Worm (Caenorhabditis elegans) whole organism, L4 larva: ENCODE results near the gene sra-31.

Experiments
- D1046.2 ChIP-seq: fragments of 200-800 bp; sonication (Bioruptor generic); IDR thresholded peaks from 2 replicates; pipeline ENCODE4 v1.3.6; 2022; ENCODE audit warnings: missing genetic modification characterization, missing compliant biosample characterization
- F10B5.3 ChIP-seq: sonication (generic microtip); optimal IDR thresholded peaks from 2 replicates; lab custom pipeline; 2016; ENCODE audit warnings: mild to moderate bottlenecking, missing genetic modification characterization, missing compliant biosample characterization
- F26F4.8 ChIP-seq: fragments of 200-800 bp; sonication (Bioruptor generic); conservative IDR thresholded peaks from 2 replicates; pipeline ENCODE4 v1.3.6; 2022; ENCODE audit warnings: missing genetic modification characterization, missing compliant biosample characterization
- F49E8.2 ChIP-seq: sonication (generic microtip); optimal IDR thresholded peaks from 2 replicates; lab custom pipeline; 2016; ENCODE audit warnings: missing compliant biosample characterization, mild to moderate bottlenecking, missing genetic modification characterization, borderline replicate concordance
- R02D3.7 ChIP-seq: fragments of 150-350 bp; sonication (generic microtip); optimal IDR thresholded peaks from 3 replicates; lab custom pipeline; 2014; ENCODE audit warnings: missing biosample characterization, missing genetic modification characterization
- Y75B8A.6 ChIP-seq: fragments of 200-800 bp; sonication (Bioruptor generic); IDR thresholded peaks from 2 replicates; pipeline ENCODE4 v1.3.6; 2022; ENCODE audit warnings: missing genetic modification reagents, missing genetic modification characterization, missing compliant biosample characterization
- aly-2 ChIP-seq: sonication (generic microtip); optimal IDR thresholded peaks from 2 replicates; lab custom pipeline; 2018; ENCODE audit warnings: missing biosample characterization, missing genetic modification characterization
- ceh-32 ChIP-seq: sonication (generic microtip); optimal IDR thresholded peaks from 2 replicates; lab custom pipeline; 2016; ENCODE audit warnings: mild to moderate bottlenecking, missing genetic modification characterization, missing compliant biosample characterization; ENCODE audit not compliant: poor library complexity
- ceh-62 ChIP-seq: sonication (generic microtip); optimal IDR thresholded peaks from 2 replicates; lab custom pipeline; 2017; ENCODE audit warnings: missing biosample characterization, missing genetic modification characterization
- ceh-82 ChIP-seq: sonication (generic microtip); optimal IDR thresholded peaks from 2 replicates; lab custom pipeline; 2017; ENCODE audit warnings: missing biosample characterization, missing genetic modification characterization
- cey-2 ChIP-seq: sonication (generic microtip); optimal IDR thresholded peaks from 3 replicates; lab custom pipeline; 2017; ENCODE audit warnings: missing genetic modification characterization, mild to moderate bottlenecking, missing compliant biosample characterization, antibody characterized with exemption, borderline replicate concordance; ENCODE audit not compliant: insufficient read depth
- ctbp-1 ChIP-seq: fragments of 200-800 bp; sonication (Bioruptor generic); IDR thresholded peaks from 2 replicates; pipeline ENCODE4 v1.3.6; 2022; ENCODE audit warnings: missing genetic modification reagents, missing genetic modification characterization, missing compliant biosample characterization
- daf-16 ChIP-seq, 3 experiments: sonication (generic microtip); optimal IDR thresholded peaks; 2 replicates each; lab custom pipeline; 2016 to 2017; ENCODE audit warnings: missing genetic modification characterization in 3 of 3, missing genetic modification reagents in 3 of 3, mild to moderate bottlenecking in 2 of 3, missing compliant biosample characterization in 2 of 3, missing biosample characterization in 1 of 3, moderate library complexity in 1 of 3
- dmd-9 ChIP-seq: fragments of 200-800 bp; sonication (Bioruptor generic); IDR thresholded peaks from 2 replicates; pipeline ENCODE4 v1.3.6; 2022; ENCODE audit warnings: missing genetic modification reagents, missing genetic modification characterization, missing compliant biosample characterization
- dpl-1 ChIP-seq: fragments of 150-350 bp; optimal IDR thresholded peaks from 2 replicates; lab custom pipeline; 2014; ENCODE audit warnings: missing biosample characterization, missing genetic modification reagents, missing genetic modification characterization
- egl-27 ChIP-seq: sonication (generic microtip); optimal IDR thresholded peaks from 3 replicates; lab custom pipeline; 2017; ENCODE audit warnings: missing biosample characterization, missing genetic modification reagents, missing genetic modification characterization
- egl-43 ChIP-seq: fragments of 200-800 bp; sonication (Bioruptor generic); IDR thresholded peaks from 2 replicates; pipeline ENCODE4 v1.3.6; 2022; ENCODE audit warnings: missing genetic modification reagents, missing genetic modification characterization, missing compliant biosample characterization
- hif-1 ChIP-seq, 2 experiments: sonication (generic microtip); optimal IDR thresholded peaks; 2 replicates each; lab custom pipeline; 2016 to 2017; ENCODE audit warnings: missing compliant biosample characterization in 2 of 2, missing genetic modification characterization in 2 of 2, missing genetic modification reagents in 2 of 2, missing genotype in 2 of 2, mild to moderate bottlenecking in 1 of 2
- hlh-11 ChIP-seq: fragments of 200-800 bp; sonication (Bioruptor generic); optimal IDR thresholded peaks from 2 replicates; lab custom pipeline; 2018; ENCODE audit warnings: mild to moderate bottlenecking, missing genetic modification characterization, missing compliant biosample characterization
- hlh-30 ChIP-seq: sonication (generic microtip); optimal IDR thresholded peaks from 2 replicates; lab custom pipeline; 2017; ENCODE audit warnings: antibody characterized with exemption, mild to moderate bottlenecking, missing genetic modification characterization, missing compliant biosample characterization; ENCODE audit not compliant: insufficient read depth
- hmg-1.1 ChIP-seq: fragments of 200-800 bp; sonication (Bioruptor generic); IDR thresholded peaks from 2 replicates; pipeline ENCODE4 v1.3.6; 2022; ENCODE audit warnings: missing genetic modification reagents, missing genetic modification characterization, missing compliant biosample characterization
- jun-1 ChIP-seq: fragments of 150-350 bp; optimal IDR thresholded peaks from 2 replicates; lab custom pipeline; 2014; ENCODE audit warnings: missing biosample characterization, missing genetic modification reagents, missing genetic modification characterization
- lim-7 ChIP-seq: fragments of 200-800 bp; sonication (Bioruptor generic); IDR thresholded peaks from 2 replicates; pipeline ENCODE4 v1.3.6; 2022; ENCODE audit warnings: missing genetic modification characterization, missing compliant biosample characterization
- lin-15B ChIP-seq: fragments of 150-350 bp; sonication (generic microtip); optimal IDR thresholded peaks from 3 replicates; lab custom pipeline; 2014; ENCODE audit warnings: missing biosample characterization, missing genetic modification characterization
- lin-38 ChIP-seq: fragments of 200-800 bp; sonication (Bioruptor generic); IDR thresholded peaks from 2 replicates; pipeline ENCODE4 v1.3.6; 2022; ENCODE audit warnings: missing genetic modification reagents, missing genetic modification characterization, missing compliant biosample characterization
- lir-3 ChIP-seq: sonication (generic microtip); optimal IDR thresholded peaks from 2 replicates; lab custom pipeline; 2016; ENCODE audit warnings: mild to moderate bottlenecking, missing genetic modification characterization, missing compliant biosample characterization
- mdl-1 ChIP-seq, 2 experiments: fragments of 150-350 bp in 1 of 2; sonication (generic microtip) in 1 of 2; optimal IDR thresholded peaks; 2 replicates each; lab custom pipeline; 2014 to 2017; ENCODE audit warnings: missing biosample characterization in 2 of 2, missing genetic modification characterization in 2 of 2
- mes-2 ChIP-seq: sonication (generic microtip); optimal IDR thresholded peaks from 2 replicates; lab custom pipeline; 2016; ENCODE audit warnings: missing genotype, mild to moderate bottlenecking, missing genetic modification characterization, missing compliant biosample characterization; ENCODE audit not compliant: poor library complexity, severe bottlenecking
- mxl-2 ChIP-seq: fragments of 200-800 bp; sonication (Bioruptor generic); conservative IDR thresholded peaks from 2 replicates; pipeline ENCODE4 v1.3.6; 2022; ENCODE audit warnings: missing genetic modification reagents, missing genetic modification characterization, missing compliant biosample characterization
- nhr-111 ChIP-seq: fragments of 200-800 bp; sonication (Bioruptor generic); optimal IDR thresholded peaks from 2 replicates; lab custom pipeline; 2018; ENCODE audit warnings: mild to moderate bottlenecking, missing genetic modification characterization, missing compliant biosample characterization
- nhr-237 ChIP-seq: sonication (generic microtip); optimal IDR thresholded peaks from 2 replicates; lab custom pipeline; 2017; ENCODE audit warnings: missing biosample characterization, missing genetic modification characterization
- nhr-25 ChIP-seq: sonication (generic microtip); optimal IDR thresholded peaks from 2 replicates; lab custom pipeline; 2017; ENCODE audit warnings: missing genetic modification characterization, mild to moderate bottlenecking, missing compliant biosample characterization, antibody characterized with exemption, moderate library complexity, borderline replicate concordance; ENCODE audit not compliant: insufficient read depth
- nhr-42 ChIP-seq: fragments of 200-800 bp; sonication (Bioruptor generic); IDR thresholded peaks from 2 replicates; pipeline ENCODE4 v1.3.6; 2022; ENCODE audit warnings: missing genetic modification characterization, missing compliant biosample characterization
- nhr-48 ChIP-seq: sonication (generic microtip); optimal IDR thresholded peaks from 2 replicates; lab custom pipeline; 2016; ENCODE audit warnings: mild to moderate bottlenecking, missing genetic modification characterization, missing compliant biosample characterization
- nhr-76 ChIP-seq: fragments of 150-350 bp; optimal IDR thresholded peaks from 2 replicates; lab custom pipeline; 2014; ENCODE audit warnings: missing biosample characterization, missing genetic modification characterization
- php-3 ChIP-seq: fragments of 200-800 bp; sonication (Bioruptor generic); IDR thresholded peaks from 2 replicates; pipeline ENCODE4 v1.3.6; 2022; ENCODE audit warnings: missing genetic modification reagents, missing genetic modification characterization, missing compliant biosample characterization
- sdz-12 ChIP-seq: fragments of 200-800 bp; sonication (Bioruptor generic); optimal IDR thresholded peaks from 2 replicates; lab custom pipeline; 2018; ENCODE audit warnings: mild to moderate bottlenecking, missing genetic modification characterization, missing compliant biosample characterization
- snpc-4 ChIP-seq: fragments of 150-350 bp; optimal IDR thresholded peaks from 2 replicates; lab custom pipeline; 2014; ENCODE audit warnings: missing biosample characterization, missing genetic modification characterization
- spr-1 ChIP-seq: sonication (generic microtip); optimal IDR thresholded peaks from 2 replicates; lab custom pipeline; 2016; ENCODE audit warnings: mild to moderate bottlenecking, missing genetic modification characterization, missing compliant biosample characterization
- tra-1 ChIP-seq: fragments of 200-800 bp; sonication (Bioruptor generic); IDR thresholded peaks from 2 replicates; pipeline ENCODE4 v1.3.6; 2022; ENCODE audit warnings: missing genetic modification reagents, missing genetic modification characterization, missing compliant biosample characterization
- unc-130 ChIP-seq: sonication (generic microtip); optimal IDR thresholded peaks from 2 replicates; lab custom pipeline; 2016; ENCODE audit warnings: missing genetic modification reagents, missing genetic modification characterization, missing compliant biosample characterization
- vab-7 ChIP-seq: fragments of 200-800 bp; sonication (Bioruptor generic); IDR thresholded peaks from 2 replicates; pipeline ENCODE4 v1.3.6; 2022; ENCODE audit warnings: missing genetic modification reagents, missing genetic modification characterization, missing compliant biosample characterization
- zfp-2 ChIP-seq: sonication (generic microtip); optimal IDR thresholded peaks from 2 replicates; lab custom pipeline; 2016; ENCODE audit warnings: mild to moderate bottlenecking, missing genetic modification characterization, missing compliant biosample characterization
- zfp-3 ChIP-seq: fragments of 200-800 bp; sonication (Bioruptor generic); conservative IDR thresholded peaks from 2 replicates; pipeline ENCODE4 v1.3.6; 2022; ENCODE audit warnings: missing genetic modification reagents, missing genetic modification characterization, missing compliant biosample characterization
- zip-11 ChIP-seq: fragments of 200-800 bp; sonication (Bioruptor generic); IDR thresholded peaks from 2 replicates; pipeline ENCODE4 v1.3.6; 2022; ENCODE audit warnings: missing genetic modification characterization, missing compliant biosample characterization
- ztf-7 ChIP-seq: fragments of 150-350 bp; optimal IDR thresholded peaks from 2 replicates; lab custom pipeline; 2014; ENCODE audit warnings: missing biosample characterization, missing genetic modification characterization

Gene sra-31

ce11 chrII:6612544-6612943, 34.3 kb upstream of the sra-31 start (continued):
- TF ChIP-seq unc-130 (GFP tag; lab: Kevin White, UChicago) (no peak), nhr-76 (tag; lab: Kevin White, UChicago) (no peak), php-3 (GFP tag; lab: Robert Waterston, UW) (0 out of 2 replicates have a peak, but pooled peaks have one; percentile 10), ceh-82 (no peak), vab-7 (GFP tag; lab: Robert Waterston, UW) (no peak), F26F4.8 (GFP tag; lab: Robert Waterston, UW) (no peak), spr-1 (no peak), mdl-1 (tag; optimal IDR thresholded peaks at IDR 0.05; lab: Kevin White, UChicago) (peak in 1 of 2 experiments; percentile 26), sdz-12 (no peak), nhr-111 (no peak), hlh-11 (tag; lab: Kevin White, UChicago) (peak; percentile 44), nhr-25 (tag; lab: Kevin White, UChicago) (no peak), hlh-30 (tag; lab: Kevin White, UChicago) (peak; percentile 51), ztf-7 (no peak), aly-2 (tag; lab: Kevin White, UChicago) (no peak), mxl-2 (GFP tag; lab: Robert Waterston, UW) (no peak), egl-43 (GFP tag; lab: Robert Waterston, UW) (no peak), zfp-3 (GFP tag; lab: Robert Waterston, UW) (no peak), F10B5.3 (tag; lab: Kevin White, UChicago) (no peak), nhr-48 (tag; lab: Kevin White, UChicago) (no peak)

DNA sequence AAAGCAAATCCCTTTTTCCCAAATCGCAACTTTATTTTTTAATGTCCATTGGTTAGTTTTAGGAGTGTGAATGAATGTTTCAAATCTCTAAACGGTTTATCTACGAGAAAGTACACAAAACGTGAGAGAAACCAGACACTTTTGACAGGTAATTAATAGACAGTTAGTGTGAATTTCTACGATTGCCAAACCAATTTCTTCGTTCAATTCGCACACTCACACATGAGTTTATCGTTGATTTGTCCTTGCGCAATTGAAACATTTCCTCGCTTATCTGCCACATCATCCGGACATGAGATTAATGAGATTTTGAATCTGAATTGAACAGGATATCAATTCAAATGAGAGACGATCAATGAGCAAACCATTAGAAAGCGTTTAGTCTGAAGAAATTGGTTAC, 32.0 kb upstream of the sra-31 start:
- TF ChIP-seq ceh-32 (tag; lab: Kevin White, UChicago) = no peak
- no peak for TF ChIP-seq hmg-1.1 (GFP tag; lab: Robert Waterston, UW)
- TF ChIP-seq tra-1 = no peak
- TF ChIP-seq ceh-62 = no peak
- no peak for TF ChIP-seq nhr-76 (tag; lab: Kevin White, UChicago)
- TF ChIP-seq F49E8.2 (tag; lab: Kevin White, UChicago) = no peak
- no peak for TF ChIP-seq D1046.2 (GFP tag; lab: Robert Waterston, UW)
- TF ChIP-seq lin-15B = no peak
- TF ChIP-seq mdl-1 (tag; optimal IDR thresholded peaks at IDR 0.05; lab: Kevin White, UChicago) = no peak
- no peak for TF ChIP-seq lin-38 (GFP tag; lab: Robert Waterston, UW)
- no peak for TF ChIP-seq hif-1 (tag; optimal IDR thresholded peaks at IDR 0.05; lab: Kevin White, UChicago)
- no peak for TF ChIP-seq daf-16 (GFP tag; optimal IDR thresholded peaks at IDR 0.05; lab: Kevin White, UChicago)
- TF ChIP-seq daf-16 (tag; optimal IDR thresholded peaks at IDR 0.05; lab: Kevin White, UChicago) = no peak
- no peak for TF ChIP-seq egl-43 (GFP tag; lab: Robert Waterston, UW)
- no peak for TF ChIP-seq lir-3
- no peak for TF ChIP-seq nhr-42 (GFP tag; lab: Robert Waterston, UW)
- no peak for TF ChIP-seq mes-2
- no peak for TF ChIP-seq ceh-82
- TF ChIP-seq hlh-30 (tag; lab: Kevin White, UChicago) = no peak
- TF ChIP-seq egl-27 (tag; lab: Kevin White, UChicago) = no peak

- no peak for TF ChIP-seq ctbp-1 (GFP tag; lab: Robert Waterston, UW)
- no peak for TF ChIP-seq nhr-25 (tag; lab: Kevin White, UChicago)
- no peak for TF ChIP-seq R02D3.7
- TF ChIP-seq dpl-1 (GFP tag; lab: Kevin White, UChicago) = peak; percentile 6
- TF ChIP-seq zip-11 = no peak
- no peak for TF ChIP-seq nhr-76 (tag; lab: Kevin White, UChicago)
- no peak for TF ChIP-seq Y75B8A.6 (GFP tag; lab: Robert Waterston, UW)
- no peak for TF ChIP-seq dmd-9
- no peak for TF ChIP-seq ceh-82
- TF ChIP-seq jun-1 (tag; lab: Kevin White, UChicago) = no peak
- no peak for TF ChIP-seq F26F4.8 (GFP tag; lab: Robert Waterston, UW)
- no peak for TF ChIP-seq nhr-237 (tag; lab: Kevin White, UChicago)
- TF ChIP-seq zfp-3 (GFP tag; lab: Robert Waterston, UW) = no peak
- TF ChIP-seq F49E8.2 (tag; lab: Kevin White, UChicago) = no peak
- TF ChIP-seq lim-7 = no peak
- no peak for TF ChIP-seq snpc-4 (tag; lab: Kevin White, UChicago)
- no peak for TF ChIP-seq cey-2 (tag; lab: Kevin White, UChicago)
- TF ChIP-seq zfp-2 (tag; lab: Kevin White, UChicago) = no peak
These were observed 31.1 kb upstream of the sra-31 start, which contains the start of gene epg-5 for ce11 chrII:6609315-6609842. TSS of gene epg-5 (minus strand) at chrII:6609365.
